Worm (Caenorhabditis elegans) whole organism, young adult: ENCODE data around the gene str-111.

ENCODE experiments used
- C17E4.6 ChIP-seq: fragments of 200-800 bp; sonication (Bioruptor generic); IDR thresholded peaks from 2 replicates; pipeline ENCODE4 v1.3.6; 2022; ENCODE audit warnings: missing genetic modification reagents, missing genetic modification characterization, missing compliant biosample characterization
- D2030.7 ChIP-seq: fragments of 200-800 bp; sonication (Bioruptor generic); IDR thresholded peaks from 2 replicates; pipeline ENCODE4 v1.3.6; 2022; ENCODE audit warnings: missing genetic modification reagents, missing genetic modification characterization, missing compliant biosample characterization
- F57C9.4 ChIP-seq: sonication (generic microtip); optimal IDR thresholded peaks from 2 replicates; lab custom pipeline; 2017; ENCODE audit warnings: mild to moderate bottlenecking, missing genetic modification characterization, missing compliant biosample characterization
- Y53G8AR.9 ChIP-seq: fragments of 200-800 bp; sonication (Bioruptor generic); conservative IDR thresholded peaks from 2 replicates; pipeline ENCODE4 v1.3.6; 2022; ENCODE audit warnings: missing genetic modification reagents, missing genetic modification characterization, missing compliant biosample characterization
- akir-1 ChIP-seq: fragments of 200-800 bp; sonication (Bioruptor generic); optimal IDR thresholded peaks from 2 replicates; lab custom pipeline; 2018; ENCODE audit warnings: mild to moderate bottlenecking, missing genetic modification characterization, moderate library complexity, missing compliant biosample characterization
- ama-1 ChIP-seq, 3 experiments: fragments of 150-350 bp in 1 of 3; sonication (generic microtip) in 2 of 3; optimal IDR thresholded peaks; 2 replicates each; lab custom pipeline; 2014 to 2018; ENCODE audit warnings: missing biosample characterization in 2 of 3, missing genetic modification characterization in 2 of 3, missing genetic modification reagents in 2 of 3
- atf-7 ChIP-seq: sonication (generic microtip); optimal IDR thresholded peaks from 2 replicates; lab custom pipeline; 2017; ENCODE audit warnings: mild to moderate bottlenecking, missing genetic modification characterization, missing compliant biosample characterization
- athp-1 ChIP-seq: sonication (generic microtip); optimal IDR thresholded peaks from 2 replicates; lab custom pipeline; 2017; ENCODE audit warnings: mild to moderate bottlenecking, missing genetic modification characterization, missing compliant biosample characterization
- attf-3 ChIP-seq: fragments of 200-800 bp; sonication (Bioruptor generic); conservative IDR thresholded peaks from 2 replicates; pipeline ENCODE4 v1.3.6; 2022; ENCODE audit warnings: missing genetic modification reagents, missing genetic modification characterization, missing compliant biosample characterization
- attf-6 ChIP-seq: fragments of 200-800 bp; sonication (Bioruptor generic); IDR thresholded peaks from 2 replicates; pipeline ENCODE4 v1.3.6; 2022; ENCODE audit warnings: missing genetic modification reagents, missing genetic modification characterization, missing compliant biosample characterization
- cebp-1 ChIP-seq, 2 experiments: fragments of 200-800 bp in 1 of 2; sonication (Bioruptor generic) in 1 of 2; sonication (generic microtip) in 1 of 2; IDR thresholded peaks in 1 of 2; optimal IDR thresholded peaks in 1 of 2; 2 replicates each; pipeline versions ENCODE4 v1.3.6 to Lab custom; 2017 to 2022; ENCODE audit warnings: missing compliant biosample characterization in 2 of 2, missing genetic modification characterization in 2 of 2, mild to moderate bottlenecking in 1 of 2, missing genetic modification reagents in 1 of 2, moderate library complexity in 1 of 2
- cebp-2 ChIP-seq: fragments of 200-800 bp; sonication (Bioruptor generic); IDR thresholded peaks from 2 replicates; pipeline ENCODE4 v1.3.6; 2022; ENCODE audit warnings: missing genetic modification characterization, missing compliant biosample characterization
- ceh-27 ChIP-seq: fragments of 200-800 bp; sonication (Bioruptor generic); optimal IDR thresholded peaks from 2 replicates; lab custom pipeline; 2018; ENCODE audit warnings: mild to moderate bottlenecking, missing genetic modification characterization, moderate library complexity, missing compliant biosample characterization
- ceh-40 ChIP-seq: fragments of 200-800 bp; sonication (Bioruptor generic); IDR thresholded peaks from 2 replicates; pipeline ENCODE4 v1.3.6; 2022; ENCODE audit warnings: missing genetic modification characterization, missing compliant biosample characterization
- die-1 ChIP-seq: sonication (generic microtip); optimal IDR thresholded peaks from 2 replicates; lab custom pipeline; 2016; ENCODE audit warnings: missing genotype, mild to moderate bottlenecking, missing genetic modification characterization, missing compliant biosample characterization
- ekl-4 ChIP-seq: fragments of 200-800 bp; sonication (Bioruptor generic); IDR thresholded peaks from 2 replicates; pipeline ENCODE4 v1.3.6; 2022; ENCODE audit warnings: missing genetic modification reagents, missing genetic modification characterization, missing compliant biosample characterization
- fkh-3 ChIP-seq: sonication (generic microtip); optimal IDR thresholded peaks from 2 replicates; lab custom pipeline; 2016; ENCODE audit warnings: mild to moderate bottlenecking, missing genetic modification characterization, missing compliant biosample characterization
- hlh-26 ChIP-seq: fragments of 200-800 bp; sonication (Bioruptor generic); conservative IDR thresholded peaks from 2 replicates; pipeline ENCODE4 v1.3.6; 2022; ENCODE audit warnings: missing genetic modification reagents, missing genetic modification characterization, missing compliant biosample characterization
- hmg-1.2 ChIP-seq: fragments of 200-800 bp; sonication (Bioruptor generic); IDR thresholded peaks from 2 replicates; pipeline ENCODE4 v1.3.6; 2022; ENCODE audit warnings: missing genetic modification reagents, missing genetic modification characterization, missing compliant biosample characterization
- hmg-20 ChIP-seq: fragments of 200-800 bp; sonication (Bioruptor generic); IDR thresholded peaks from 2 replicates; pipeline ENCODE4 v1.3.6; 2022; ENCODE audit warnings: missing genetic modification reagents, missing genetic modification characterization, missing compliant biosample characterization
- let-526 ChIP-seq: fragments of 200-800 bp; sonication (Bioruptor generic); IDR thresholded peaks from 2 replicates; pipeline ENCODE4 v1.3.6; 2022; ENCODE audit warnings: missing genetic modification reagents, missing genetic modification characterization, missing compliant biosample characterization
- let-607 ChIP-seq, 2 experiments: fragments of 200-800 bp in 1 of 2; sonication (Bioruptor generic) in 1 of 2; sonication (generic microtip) in 1 of 2; optimal IDR thresholded peaks; 2 replicates each; lab custom pipeline; 2016 to 2018; ENCODE audit warnings: mild to moderate bottlenecking in 2 of 2, missing compliant biosample characterization in 2 of 2, missing genetic modification characterization in 2 of 2, moderate library complexity in 2 of 2, missing genotype in 1 of 2
- madf-3 ChIP-seq: fragments of 200-800 bp; sonication (Bioruptor generic); IDR thresholded peaks from 2 replicates; pipeline ENCODE4 v1.3.6; 2022; ENCODE audit warnings: missing genetic modification reagents, missing genetic modification characterization, missing compliant biosample characterization
- madf-8 ChIP-seq: fragments of 200-800 bp; sonication (Bioruptor generic); conservative IDR thresholded peaks from 2 replicates; pipeline ENCODE4 v1.3.6; 2022; ENCODE audit warnings: missing genetic modification reagents, missing genetic modification characterization, missing compliant biosample characterization
- mxl-1 ChIP-seq: sonication (generic microtip); optimal IDR thresholded peaks from 2 replicates; lab custom pipeline; 2016; ENCODE audit warnings: missing genetic modification characterization, missing compliant biosample characterization
- nhr-179 ChIP-seq: sonication (generic microtip); optimal IDR thresholded peaks from 2 replicates; lab custom pipeline; 2016; ENCODE audit warnings: mild to moderate bottlenecking, missing genetic modification characterization, missing compliant biosample characterization
- nhr-27 ChIP-seq: fragments of 200-800 bp; sonication (Bioruptor generic); optimal IDR thresholded peaks from 2 replicates; lab custom pipeline; 2018; ENCODE audit warnings: mild to moderate bottlenecking, missing genetic modification characterization, moderate library complexity, missing compliant biosample characterization
- nhr-80 ChIP-seq: sonication (generic microtip); optimal IDR thresholded peaks from 2 replicates; lab custom pipeline; 2016; ENCODE audit warnings: missing genetic modification characterization, missing compliant biosample characterization
- rcor-1 ChIP-seq: fragments of 200-800 bp; sonication (Bioruptor generic); IDR thresholded peaks from 2 replicates; pipeline ENCODE4 v1.3.6; 2022; ENCODE audit warnings: missing genetic modification reagents, missing genetic modification characterization, missing compliant biosample characterization
- repo-1 ChIP-seq: sonication (generic microtip); optimal IDR thresholded peaks from 2 replicates; lab custom pipeline; 2017; ENCODE audit warnings: mild to moderate bottlenecking, missing genetic modification characterization, missing compliant biosample characterization
- snpc-1.3 ChIP-seq: sonication (generic microtip); optimal IDR thresholded peaks from 2 replicates; lab custom pipeline; 2017; ENCODE audit warnings: missing genetic modification characterization, mild to moderate bottlenecking, missing compliant biosample characterization, antibody characterized with exemption, moderate library complexity, missing genotype, missing genetic modification reagents; ENCODE audit not compliant: insufficient read depth
- sptf-2 ChIP-seq: fragments of 200-800 bp; sonication (Bioruptor generic); optimal IDR thresholded peaks from 2 replicates; lab custom pipeline; 2018; ENCODE audit warnings: mild to moderate bottlenecking, missing genetic modification characterization, missing compliant biosample characterization
- tlf-1 ChIP-seq: fragments of 200-800 bp; sonication (Bioruptor generic); optimal IDR thresholded peaks from 2 replicates; lab custom pipeline; 2018; ENCODE audit warnings: mild to moderate bottlenecking, missing genetic modification characterization, missing compliant biosample characterization
- unc-62 ChIP-seq: fragments of 150-350 bp; optimal IDR thresholded peaks from 2 replicates; lab custom pipeline; 2014; ENCODE audit warnings: missing biosample characterization, missing genetic modification reagents, missing genetic modification characterization
- xnd-1 ChIP-seq: sonication (generic microtip); optimal IDR thresholded peaks from 2 replicates; lab custom pipeline; 2016; ENCODE audit warnings: missing genotype, missing genetic modification reagents, missing genetic modification characterization, missing compliant biosample characterization
- ztf-25 ChIP-seq: fragments of 200-800 bp; sonication (Bioruptor generic); IDR thresholded peaks from 2 replicates; pipeline ENCODE4 v1.3.6; 2022; ENCODE audit warnings: missing genetic modification reagents, missing genetic modification characterization, missing compliant biosample characterization
- ztf-6 ChIP-seq: fragments of 200-800 bp; sonication (Bioruptor generic); IDR thresholded peaks from 2 replicates; pipeline ENCODE4 v1.3.6; 2022; ENCODE audit warnings: missing genetic modification reagents, missing genetic modification characterization, missing compliant biosample characterization

str-111 gene

DNA sequence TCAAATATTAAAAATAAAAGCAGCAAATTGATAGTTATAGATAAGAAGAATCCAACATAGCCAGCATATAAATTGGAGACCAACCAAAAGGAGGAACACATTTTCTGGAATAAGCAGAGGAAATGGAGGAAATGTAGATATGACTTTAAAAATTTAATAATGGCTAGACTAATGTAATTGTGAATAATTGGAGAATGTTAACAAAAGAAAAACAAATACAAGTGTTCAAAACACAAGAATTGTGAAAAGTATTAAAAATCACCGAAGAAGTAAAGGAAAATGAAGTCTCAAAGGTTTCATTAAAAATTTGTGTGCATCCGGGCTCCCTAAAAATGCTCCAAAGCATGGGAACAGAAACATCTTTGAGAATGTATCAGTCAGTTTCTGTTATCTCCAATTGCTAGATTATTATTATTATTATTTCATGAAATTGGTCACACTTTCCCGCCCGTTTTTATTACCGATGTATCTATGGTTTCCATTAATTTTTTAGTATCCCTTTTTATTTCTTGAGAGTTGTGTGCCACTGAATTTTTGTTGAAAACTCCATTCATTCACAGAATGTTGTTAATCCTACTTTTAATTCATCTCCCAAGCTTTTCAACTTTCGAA, 6.7 kb downstream of the str-111 start, which contains the start of the genes str-109 and F10A3.11:
Gene str-109, minus strand, starts transcription at position 101 of the 612 bp plus-strand sequence.
Gene F10A3.11, plus strand, starts transcription at position 562 of the 612 bp plus-strand sequence.
- TF ChIP-seq ztf-25 (GFP tag; lab: Robert Waterston, UW): no peak
- TF ChIP-seq die-1 (tag; lab: Kevin White, UChicago): no peak
- TF ChIP-seq, all 124 proteins: peak for 0

ce11 chrV:16160087-16160486, 8.8 kb downstream of the str-111 start:
- peak; percentile 85 for TF ChIP-seq cebp-1 (GFP tag; IDR thresholded peaks at IDR 0.05; lab: Robert Waterston, UW)
- TF ChIP-seq cebp-1 (tag; optimal IDR thresholded peaks at IDR 0.05; lab: Kevin White, UChicago): peak; percentile 96
- TF ChIP-seq nhr-179: no peak
- TF ChIP-seq Y53G8AR.9: no peak
- no peak for TF ChIP-seq ztf-6 (GFP tag; lab: Robert Waterston, UW)

DNA sequence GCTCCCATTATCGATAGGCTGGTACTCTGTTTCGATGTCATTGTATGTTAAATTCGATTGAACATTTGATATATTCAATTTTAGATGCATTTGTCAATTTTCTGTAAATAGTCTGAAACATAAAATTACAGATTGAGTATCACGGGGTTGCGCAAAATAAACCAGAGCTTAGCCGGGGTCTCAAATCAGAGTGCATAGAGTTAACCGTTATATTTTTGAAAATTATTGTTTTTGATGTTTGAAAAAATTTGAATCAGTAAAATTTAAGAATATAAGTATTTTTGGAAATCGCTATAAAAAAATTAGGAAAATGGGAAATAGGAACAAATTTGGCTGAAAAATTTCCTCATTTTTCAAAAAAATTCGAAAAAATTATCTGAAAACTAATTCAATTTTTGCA, 9.3 kb downstream of the str-111 start, which contains the start of gene F10A3.17:
Gene F10A3.17, minus strand, starts transcription at position 101 of the 400 bp plus-strand sequence.
- TF ChIP-seq D2030.7 (GFP tag; lab: Robert Waterston, UW): no peak
- TF ChIP-seq madf-3 (GFP tag; lab: Robert Waterston, UW): no peak
- no peak for TF ChIP-seq athp-1 (tag; lab: Kevin White, UChicago)

- TF ChIP-seq ceh-40 (GFP tag; lab: Robert Waterston, UW) (no peak), hmg-20 (GFP tag; lab: Robert Waterston, UW) (no peak), nhr-27 (tag; lab: Kevin White, UChicago) (no peak), unc-62 (GFP tag; lab: Kevin White, UChicago) (no peak), ama-1 (optimal IDR thresholded peaks at IDR 0.05; lab: Kevin White, UChicago) (no peak), ama-1 (GFP tag; optimal IDR thresholded peaks at IDR 0.05; lab: Kevin White, UChicago) (no peak)
Observed at ce11 chrV:16158391-16158790, 10.5 kb downstream of the str-111 start, which contains the start of gene str-99. Gene str-99 (minus strand): TSS chrV:16158491.

- TF ChIP-seq nhr-179 (no peak), ceh-27 (no peak), let-526 (GFP tag; lab: Robert Waterston, UW) (no peak), attf-6 (GFP tag; lab: Robert Waterston, UW) (no peak), akir-1 (GFP tag; lab: Kevin White, UChicago) (no peak), repo-1 (tag; lab: Kevin White, UChicago) (no peak), C17E4.6 (GFP tag; lab: Robert Waterston, UW) (no peak), let-607 (tag; optimal IDR thresholded peaks at IDR 0.05; lab: Kevin White, UChicago) (no peak)
Observed at ce11 chrV:16155111-16155510, 13.8 kb downstream of the str-111 start, which contains the start of gene str-97. Gene str-97 (minus strand): TSS chrV:16155211.

ce11 chrV:16153375-16153774, 15.6 kb downstream of the str-111 start, which contains the start of gene str-254:
Gene str-254 (minus strand): TSS chrV:16153475.
- TF ChIP-seq madf-8: no peak
- no peak for TF ChIP-seq snpc-1.3 (tag; lab: Kevin White, UChicago)
- TF ChIP-seq mxl-1 (tag; lab: Kevin White, UChicago): no peak
- TF ChIP-seq F57C9.4 (tag; lab: Kevin White, UChicago): no peak

DNA sequence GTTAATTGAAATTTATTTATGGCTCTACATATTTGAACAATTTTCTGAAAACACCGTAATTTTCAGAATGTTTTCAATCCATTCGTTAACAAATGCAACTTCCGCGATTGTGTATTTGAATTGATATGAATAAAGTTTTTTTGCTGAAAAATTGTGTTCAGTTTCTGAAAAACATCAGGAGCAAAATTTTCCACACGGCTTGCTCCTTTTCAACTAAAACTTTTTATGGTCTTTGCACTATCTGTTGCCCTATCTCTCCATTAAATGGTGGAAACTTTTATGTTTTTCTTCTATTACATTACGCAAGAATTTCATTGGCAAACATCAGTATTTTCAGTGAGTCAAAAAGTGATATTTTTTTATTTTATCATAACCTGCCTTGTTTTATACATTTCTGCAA, 20.1 kb downstream of the str-111 start, which contains the start of gene F10A3.4:
Gene F10A3.4, plus strand, starts transcription at position 301 of the 400 bp plus-strand sequence.
- TF ChIP-seq nhr-80 (tag; lab: Kevin White, UChicago) (no peak), hmg-1.2 (GFP tag; lab: Robert Waterston, UW) (no peak), cebp-2 (GFP tag; lab: Robert Waterston, UW) (no peak), rcor-1 (GFP tag; lab: Robert Waterston, UW) (no peak), sptf-2 (GFP tag; lab: Kevin White, UChicago) (no peak), xnd-1 (tag; lab: Kevin White, UChicago) (no peak), fkh-3 (tag; lab: Kevin White, UChicago) (no peak), atf-7 (tag; lab: Kevin White, UChicago) (no peak), hlh-26 (GFP tag; lab: Robert Waterston, UW) (no peak), F57C9.4 (tag; lab: Kevin White, UChicago) (no peak), ekl-4 (GFP tag; lab: Robert Waterston, UW) (no peak), attf-3 (GFP tag; lab: Robert Waterston, UW) (no peak), tlf-1 (GFP tag; lab: Kevin White, UChicago) (no peak), ceh-40 (GFP tag; lab: Robert Waterston, UW) (no peak)
